Worm (Caenorhabditis elegans) whole organism, early embryonic: ENCODE results near the gene math-39.

Source experiments
- B0310.2 ChIP-seq: sonication (generic microtip); optimal IDR thresholded peaks from 2 replicates; lab custom pipeline; 2016; ENCODE audit warnings: mild to moderate bottlenecking, missing genetic modification characterization, missing compliant biosample characterization
- F13C5.2 ChIP-seq: sonication (generic microtip); optimal IDR thresholded peaks from 2 replicates; lab custom pipeline; 2017; ENCODE audit warnings: mild to moderate bottlenecking, missing genetic modification characterization, inconsistent platforms, missing compliant biosample characterization
- aly-1 ChIP-seq: sonication (generic microtip); optimal IDR thresholded peaks from 2 replicates; lab custom pipeline; 2016; ENCODE audit warnings: missing genetic modification characterization, missing compliant biosample characterization
- ama-1 ChIP-seq: fragments of 150-350 bp; optimal IDR thresholded peaks from 2 replicates; lab custom pipeline; 2014
- ceh-13 ChIP-seq: fragments of 200-800 bp; sonication (Bioruptor generic); optimal IDR thresholded peaks from 2 replicates; lab custom pipeline; 2018; ENCODE audit warnings: mild to moderate bottlenecking, missing genetic modification characterization, missing compliant biosample characterization
- ceh-36 ChIP-seq: sonication (generic microtip); optimal IDR thresholded peaks from 2 replicates; lab custom pipeline; 2016; ENCODE audit warnings: missing genetic modification characterization, inconsistent platforms, missing compliant biosample characterization
- ets-7 ChIP-seq: sonication (generic microtip); optimal IDR thresholded peaks from 2 replicates; lab custom pipeline; 2016; ENCODE audit warnings: missing genotype, missing genetic modification characterization, missing compliant biosample characterization
- flt-1 ChIP-seq: fragments of 200-800 bp; sonication (Bioruptor generic); IDR thresholded peaks from 2 replicates; pipeline ENCODE4 v1.3.6; 2022; ENCODE audit warnings: missing genetic modification characterization, missing compliant biosample characterization
- hmbx-1 ChIP-seq: sonication (generic microtip); optimal IDR thresholded peaks from 2 replicates; lab custom pipeline; 2016; ENCODE audit warnings: mild to moderate bottlenecking, missing genetic modification characterization, missing compliant biosample characterization
- hmg-4 ChIP-seq: fragments of 200-800 bp; sonication (Bioruptor generic); optimal IDR thresholded peaks from 2 replicates; lab custom pipeline; 2018; ENCODE audit warnings: mild to moderate bottlenecking, missing genetic modification characterization, missing compliant biosample characterization
- hnd-1 ChIP-seq: sonication (generic microtip); optimal IDR thresholded peaks from 2 replicates; lab custom pipeline; 2016; ENCODE audit warnings: missing genetic modification characterization, missing compliant biosample characterization
- pes-1 ChIP-seq: fragments of 200-800 bp; sonication (Bioruptor generic); IDR thresholded peaks from 2 replicates; pipeline ENCODE4 v1.3.6; 2022; ENCODE audit warnings: missing genetic modification reagents, missing genetic modification characterization, missing compliant biosample characterization
- scrt-1 ChIP-seq: fragments of 200-800 bp; sonication (Bioruptor generic); IDR thresholded peaks from 2 replicates; pipeline ENCODE4 v1.3.6; 2022; ENCODE audit warnings: missing genetic modification characterization, missing compliant biosample characterization
- sea-1 ChIP-seq: fragments of 200-800 bp; sonication (Bioruptor generic); conservative IDR thresholded peaks from 2 replicates; pipeline ENCODE4 v1.3.6; 2022; ENCODE audit warnings: missing genetic modification characterization, missing compliant biosample characterization
- tbx-11 ChIP-seq: fragments of 200-800 bp; sonication (Bioruptor generic); IDR thresholded peaks from 2 replicates; pipeline ENCODE4 v1.3.6; 2022; ENCODE audit warnings: missing genetic modification characterization, missing compliant biosample characterization
- tbx-37 ChIP-seq: fragments of 200-800 bp; sonication (Bioruptor generic); conservative IDR thresholded peaks from 2 replicates; pipeline ENCODE4 v1.3.6; 2022; ENCODE audit warnings: missing genetic modification reagents, missing genetic modification characterization, missing compliant biosample characterization
- tra-4 ChIP-seq: sonication (generic microtip); optimal IDR thresholded peaks from 2 replicates; lab custom pipeline; 2017; ENCODE audit warnings: missing genetic modification characterization, missing compliant biosample characterization

math-39 gene

ce11 chrII:1842894-1843293 lies 10.8 kb downstream of the math-39 start, which contains the start of the genes C52E2.5 and C52E2.4:
C52E2.5 (minus strand) TSS chrII:1842936.
C52E2.4 (plus strand) TSS chrII:1843145.
- no peak for TF ChIP-seq tbx-11
- no peak for TF ChIP-seq sea-1 (GFP tag; lab: Robert Waterston, UW)
- no peak for TF ChIP-seq pes-1
- TF ChIP-seq hmbx-1 (tag; lab: Kevin White, UChicago) = no peak
- no peak for TF ChIP-seq B0310.2 (tag; lab: Kevin White, UChicago)
- TF ChIP-seq tbx-37 (GFP tag; lab: Robert Waterston, UW) = no peak
- no peak for TF ChIP-seq F13C5.2
- no peak for TF ChIP-seq ets-7 (tag; lab: Kevin White, UChicago)
- TF ChIP-seq hnd-1 (tag; lab: Kevin White, UChicago) = no peak
- no peak for TF ChIP-seq ama-1 (lab: Kevin White, UChicago)
- no peak for TF ChIP-seq hmg-4 (GFP tag; lab: Kevin White, UChicago)
- no peak for TF ChIP-seq ceh-13 (GFP tag; lab: Kevin White, UChicago)
- TF ChIP-seq flt-1 (GFP tag; lab: Robert Waterston, UW) = no peak

ce11 chrII:1844552-1844951 lies 12.4 kb downstream of the math-39 start:
- TF ChIP-seq tra-4 = no peak
- TF ChIP-seq hnd-1 (tag; lab: Kevin White, UChicago) = no peak

- no peak for TF ChIP-seq flt-1 (GFP tag; lab: Robert Waterston, UW)
- TF ChIP-seq hmg-4 (GFP tag; lab: Kevin White, UChicago) = no peak
- TF ChIP-seq ama-1 (lab: Kevin White, UChicago) = no peak
- no peak for TF ChIP-seq aly-1 (tag; lab: Kevin White, UChicago)
- no peak for TF ChIP-seq hnd-1 (tag; lab: Kevin White, UChicago)
- TF ChIP-seq tra-4 = no peak
- no peak for TF ChIP-seq ets-7 (tag; lab: Kevin White, UChicago)
- no peak for TF ChIP-seq ceh-36
- TF ChIP-seq sea-1 (GFP tag; lab: Robert Waterston, UW) = no peak
- no peak for TF ChIP-seq tbx-11
- TF ChIP-seq ceh-13 (GFP tag; lab: Kevin White, UChicago) = no peak
- no peak for TF ChIP-seq hmbx-1 (tag; lab: Kevin White, UChicago)
- no peak for TF ChIP-seq F13C5.2
- no peak for TF ChIP-seq tbx-37 (GFP tag; lab: Robert Waterston, UW)
- TF ChIP-seq B0310.2 (tag; lab: Kevin White, UChicago) = no peak
- no peak for TF ChIP-seq pes-1
- no peak for TF ChIP-seq scrt-1
Observed at ce11 chrII:1848109-1848508, 16.0 kb downstream of the math-39 start, which contains the start of gene fbxb-97. fbxb-97 (minus strand) TSS chrII:1848161.

- TF ChIP-seq pes-1 = no peak
- TF ChIP-seq sea-1 (GFP tag; lab: Robert Waterston, UW) = no peak
- no peak for TF ChIP-seq hmbx-1 (tag; lab: Kevin White, UChicago)
- no peak for TF ChIP-seq ceh-13 (GFP tag; lab: Kevin White, UChicago)
- TF ChIP-seq ceh-36 = no peak
- TF ChIP-seq tbx-37 (GFP tag; lab: Robert Waterston, UW) = no peak
- TF ChIP-seq B0310.2 (tag; lab: Kevin White, UChicago) = no peak
- no peak for TF ChIP-seq scrt-1
- TF ChIP-seq hmg-4 (GFP tag; lab: Kevin White, UChicago) = no peak
- no peak for TF ChIP-seq F13C5.2
- no peak for TF ChIP-seq aly-1 (tag; lab: Kevin White, UChicago)
- TF ChIP-seq tbx-11 = no peak
- TF ChIP-seq hnd-1 (tag; lab: Kevin White, UChicago) = no peak
- TF ChIP-seq flt-1 (GFP tag; lab: Robert Waterston, UW) = no peak
- TF ChIP-seq ets-7 (tag; lab: Kevin White, UChicago) = no peak
- TF ChIP-seq tra-4 = no peak
- TF ChIP-seq ama-1 (lab: Kevin White, UChicago) = no peak
Observed at ce11 chrII:1850299-1850698, 18.2 kb downstream of the math-39 start, which contains the start of gene fbxb-96. fbxb-96 (minus strand) TSS chrII:1850399.

ce11 chrII:1850840-1851294 lies 18.7 kb downstream of the math-39 start, which contains the start of gene C52E2.3:
C52E2.3 (plus strand) TSS chrII:1851244.
- TF ChIP-seq ama-1 (lab: Kevin White, UChicago) (no peak), ceh-36 (no peak)

- TF ChIP-seq ets-7 (tag; lab: Kevin White, UChicago) = no peak
- no peak for TF ChIP-seq hmg-4 (GFP tag; lab: Kevin White, UChicago)
- no peak for TF ChIP-seq ama-1 (lab: Kevin White, UChicago)
- no peak for TF ChIP-seq scrt-1
- no peak for TF ChIP-seq aly-1 (tag; lab: Kevin White, UChicago)
- TF ChIP-seq F13C5.2 = no peak
- TF ChIP-seq ceh-36 = no peak
Observed at ce11 chrII:1851716-1852115, 19.6 kb downstream of the math-39 start.

- TF ChIP-seq pes-1 = no peak
- TF ChIP-seq ceh-13 (GFP tag; lab: Kevin White, UChicago) = no peak
- TF ChIP-seq F13C5.2 = no peak
- no peak for TF ChIP-seq hmg-4 (GFP tag; lab: Kevin White, UChicago)
- no peak for TF ChIP-seq scrt-1
- no peak for TF ChIP-seq sea-1 (GFP tag; lab: Robert Waterston, UW)
- TF ChIP-seq ama-1 (lab: Kevin White, UChicago) = no peak
- TF ChIP-seq hnd-1 (tag; lab: Kevin White, UChicago) = no peak
- TF ChIP-seq tra-4 = no peak
- TF ChIP-seq ets-7 (tag; lab: Kevin White, UChicago) = no peak
- TF ChIP-seq tbx-11 = no peak
- no peak for TF ChIP-seq ceh-36
- no peak for TF ChIP-seq B0310.2 (tag; lab: Kevin White, UChicago)
- no peak for TF ChIP-seq tbx-37 (GFP tag; lab: Robert Waterston, UW)
- no peak for TF ChIP-seq flt-1 (GFP tag; lab: Robert Waterston, UW)
- no peak for TF ChIP-seq hmbx-1 (tag; lab: Kevin White, UChicago)
- TF ChIP-seq aly-1 (tag; lab: Kevin White, UChicago) = no peak
Observed at ce11 chrII:1852503-1852902, 20.4 kb downstream of the math-39 start, which contains the start of gene C52E2.2. C52E2.2 (plus strand) TSS chrII:1852803.
